Worm (Caenorhabditis elegans): ENCODE measurements around the gene F09G8.5.

Gene F09G8.5

ce11 chrIII:8239325-8239724 lies 15.4 kb upstream of the F09G8.5 start, which contains the start of gene tsp-1:
Gene tsp-1, minus strand, starts transcription at chrIII:8239423.
- TF ChIP-seq tbx-11 (GFP tag; IDR thresholded peaks at IDR 0.05) (no peak), hmbx-1 (tag; optimal IDR thresholded peaks at IDR 0.05) (no peak), aly-1 (tag; optimal IDR thresholded peaks at IDR 0.05) (no peak), hmg-4 (GFP tag; optimal IDR thresholded peaks at IDR 0.05) (no peak), F13C5.2 (tag; optimal IDR thresholded peaks at IDR 0.05) (no peak), scrt-1 (GFP tag; IDR thresholded peaks at IDR 0.05) (no peak), ama-1 (optimal IDR thresholded peaks at IDR 0.05) (no peak), ceh-13 (GFP tag; optimal IDR thresholded peaks at IDR 0.05) (no peak), ets-7 (tag; optimal IDR thresholded peaks at IDR 0.05) (no peak), hnd-1 (tag; optimal IDR thresholded peaks at IDR 0.05) (no peak), flt-1 (GFP tag; IDR thresholded peaks at IDR 0.05) (no peak), sea-1 (GFP tag; conservative IDR thresholded peaks at IDR 0.05) (no peak), ceh-36 (tag; optimal IDR thresholded peaks at IDR 0.05) (no peak), tbx-37 (GFP tag; conservative IDR thresholded peaks at IDR 0.05) (no peak), pes-1 (GFP tag; IDR thresholded peaks at IDR 0.05) (no peak)

DNA sequence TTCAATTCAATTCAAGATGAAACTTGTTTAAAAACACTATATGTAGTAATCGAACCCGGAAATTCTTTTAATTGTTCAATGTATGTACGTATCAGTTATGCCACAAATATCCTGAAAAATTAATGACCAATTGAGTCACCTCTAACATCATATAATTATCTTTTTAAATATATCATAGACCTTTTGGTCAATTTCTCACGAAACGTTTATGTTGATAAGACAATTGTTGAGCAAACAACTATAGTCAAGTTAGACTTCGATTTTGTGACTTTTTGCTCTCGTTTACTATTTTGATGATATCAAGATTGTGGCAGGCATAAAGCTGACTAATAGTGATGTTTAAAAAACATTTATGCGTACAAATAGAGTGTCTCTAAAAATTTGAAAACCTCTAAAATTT lies 14.5 kb upstream of the F09G8.5 start:
- TF ChIP-seq aly-1 (tag; optimal IDR thresholded peaks at IDR 0.05) (no peak), flt-1 (GFP tag; IDR thresholded peaks at IDR 0.05) (no peak), sea-1 (GFP tag; conservative IDR thresholded peaks at IDR 0.05) (no peak), scrt-1 (GFP tag; IDR thresholded peaks at IDR 0.05) (no peak), ceh-36 (tag; optimal IDR thresholded peaks at IDR 0.05) (no peak), F13C5.2 (tag; optimal IDR thresholded peaks at IDR 0.05) (no peak), ets-7 (tag; optimal IDR thresholded peaks at IDR 0.05) (no peak), hmg-4 (GFP tag; optimal IDR thresholded peaks at IDR 0.05) (no peak), tbx-11 (GFP tag; IDR thresholded peaks at IDR 0.05) (no peak), hmbx-1 (tag; optimal IDR thresholded peaks at IDR 0.05) (no peak), hnd-1 (tag; optimal IDR thresholded peaks at IDR 0.05) (no peak), tra-4 (tag; optimal IDR thresholded peaks at IDR 0.05) (no peak), ceh-13 (GFP tag; optimal IDR thresholded peaks at IDR 0.05) (no peak), ama-1 (optimal IDR thresholded peaks at IDR 0.05) (no peak), B0310.2 (tag; optimal IDR thresholded peaks at IDR 0.05) (no peak)

DNA sequence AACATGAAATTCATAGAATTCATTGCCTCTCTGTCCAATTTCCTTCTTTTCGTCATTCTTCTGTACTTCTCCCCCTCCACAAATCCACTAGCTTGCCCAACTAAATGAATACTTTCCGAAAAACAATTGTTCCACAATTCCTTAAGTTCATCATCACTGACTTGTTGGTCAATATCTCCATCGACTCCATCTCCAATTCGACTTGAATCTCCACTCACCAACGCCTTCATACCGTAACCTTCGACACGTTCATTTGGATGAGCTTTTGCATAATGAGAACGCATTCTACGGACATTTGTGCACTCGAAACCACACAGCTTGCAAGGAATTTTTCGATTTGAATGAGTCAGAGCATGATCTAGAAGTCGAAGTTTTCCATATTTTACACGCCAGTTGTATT lies 13.8 kb upstream of the F09G8.5 start:
- TF ChIP-seq sea-1 (GFP tag; conservative IDR thresholded peaks at IDR 0.05) = no peak

DNA sequence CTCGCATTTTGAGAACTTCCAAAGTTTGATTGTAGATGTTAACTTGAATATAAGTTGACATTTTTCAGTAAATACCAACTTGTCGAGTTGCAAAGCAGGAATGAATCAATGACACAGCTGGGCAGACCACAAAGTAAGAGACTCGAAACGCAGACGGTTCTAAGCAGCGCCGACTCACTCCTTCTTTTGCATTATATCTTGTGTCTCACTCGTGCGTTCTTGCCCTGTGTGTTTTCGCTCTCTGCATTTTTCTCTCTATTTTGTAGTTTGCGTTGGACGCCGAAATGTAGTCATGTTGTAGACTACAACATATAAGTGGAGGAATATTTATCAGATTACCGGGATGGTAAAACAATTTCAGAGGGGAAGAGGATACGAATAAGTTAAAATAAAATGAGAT lies 12.0 kb upstream of the F09G8.5 start, which contains the start of gene C02F5.12:
TSS of gene C02F5.12 (minus strand) at position 221 of the 400 bp plus-strand sequence.
- TF ChIP-seq tbx-37 (GFP tag; conservative IDR thresholded peaks at IDR 0.05) (no peak), ama-1 (optimal IDR thresholded peaks at IDR 0.05) (no peak), hmg-4 (GFP tag; optimal IDR thresholded peaks at IDR 0.05) (no peak), flt-1 (GFP tag; IDR thresholded peaks at IDR 0.05) (no peak), tra-4 (tag; optimal IDR thresholded peaks at IDR 0.05) (no peak), scrt-1 (GFP tag; IDR thresholded peaks at IDR 0.05) (no peak), hmbx-1 (tag; optimal IDR thresholded peaks at IDR 0.05) (no peak), B0310.2 (tag; optimal IDR thresholded peaks at IDR 0.05) (no peak)

DNA sequence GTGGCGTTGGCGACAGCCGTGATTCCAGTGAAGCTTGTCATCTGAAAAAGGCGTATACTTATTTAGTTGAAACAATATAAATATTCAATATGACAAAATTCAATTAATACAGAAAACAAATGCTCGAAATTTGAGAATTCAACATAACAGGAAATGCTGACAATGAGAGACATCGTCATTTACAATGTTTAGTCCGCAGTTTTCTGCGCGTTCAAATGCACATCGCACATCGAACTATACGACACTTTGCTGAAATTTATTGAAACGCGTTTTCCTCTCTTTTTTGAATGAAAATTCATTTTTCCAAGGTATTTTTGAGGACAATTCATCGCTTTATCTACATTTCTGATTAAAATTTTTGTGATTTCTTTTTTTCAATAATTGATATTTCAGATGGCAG lies 10.7 kb upstream of the F09G8.5 start, which contains the start of the genes pbs-6 and cids-1:
TSS of gene pbs-6 (minus strand) at position 41 of the 400 bp plus-strand sequence.
TSS of gene cids-1 (plus strand) at position 394 of the 400 bp plus-strand sequence.
- TF ChIP-seq ceh-13 (GFP tag; optimal IDR thresholded peaks at IDR 0.05) = no peak
- TF ChIP-seq scrt-1 (GFP tag; IDR thresholded peaks at IDR 0.05) = no peak
- TF ChIP-seq hmg-4 (GFP tag; optimal IDR thresholded peaks at IDR 0.05) = no peak
- TF ChIP-seq flt-1 (GFP tag; IDR thresholded peaks at IDR 0.05) = no peak

DNA sequence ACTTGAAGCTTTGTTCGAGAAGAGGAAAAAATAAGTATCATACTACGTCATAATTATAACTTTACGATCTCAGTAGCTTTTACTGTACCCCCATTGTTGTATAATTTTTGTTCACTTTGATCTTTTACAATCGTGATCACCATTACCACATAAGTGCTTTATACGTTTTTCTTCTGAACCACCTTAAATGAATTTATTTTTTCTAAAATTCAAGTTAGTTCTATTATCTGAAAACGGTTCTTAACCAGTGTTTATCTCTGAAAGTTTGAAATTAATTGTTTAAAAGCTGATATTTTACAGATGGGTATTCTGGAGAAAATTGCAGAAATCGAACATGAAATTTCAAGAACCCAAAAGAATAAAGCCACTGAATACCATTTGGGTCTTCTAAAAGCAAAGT lies 9.2 kb upstream of the F09G8.5 start, which contains the start of gene C02F5.3:
TSS of gene C02F5.3 (plus strand) at position 301 of the 400 bp plus-strand sequence.
- no peak for TF ChIP-seq aly-1 (tag; optimal IDR thresholded peaks at IDR 0.05)
- TF ChIP-seq tra-4 (tag; optimal IDR thresholded peaks at IDR 0.05) = no peak
- no peak for TF ChIP-seq B0310.2 (tag; optimal IDR thresholded peaks at IDR 0.05)
- no peak for TF ChIP-seq ama-1 (optimal IDR thresholded peaks at IDR 0.05)
- no peak for TF ChIP-seq pes-1 (GFP tag; IDR thresholded peaks at IDR 0.05)

DNA sequence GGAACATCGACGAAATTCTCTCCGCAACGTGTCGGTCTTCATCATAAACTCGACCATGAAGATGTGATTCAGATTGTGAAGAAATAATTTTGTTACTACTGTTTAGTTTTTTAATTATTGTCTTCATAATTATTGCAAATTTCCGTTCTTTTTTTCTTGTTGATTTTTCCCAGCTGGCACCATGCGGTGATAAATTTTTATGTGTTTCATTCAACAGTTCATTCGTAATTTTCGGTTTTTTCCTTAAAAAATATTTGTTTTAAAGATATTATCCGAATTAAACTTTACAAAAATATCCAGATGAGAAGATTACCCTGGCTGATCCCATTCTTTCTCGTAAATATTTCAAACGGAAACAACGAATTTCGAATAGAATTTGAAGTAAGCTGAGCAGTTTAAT lies 7.7 kb upstream of the F09G8.5 start, which contains the start of gene C02F5.13:
TSS of gene C02F5.13 (plus strand) at position 301 of the 400 bp plus-strand sequence.
- TF ChIP-seq ets-7 (tag; optimal IDR thresholded peaks at IDR 0.05) (no peak), tbx-11 (GFP tag; IDR thresholded peaks at IDR 0.05) (no peak), ceh-36 (tag; optimal IDR thresholded peaks at IDR 0.05) (no peak), pes-1 (GFP tag; IDR thresholded peaks at IDR 0.05) (no peak), B0310.2 (tag; optimal IDR thresholded peaks at IDR 0.05) (no peak), flt-1 (GFP tag; IDR thresholded peaks at IDR 0.05) (no peak), ceh-13 (GFP tag; optimal IDR thresholded peaks at IDR 0.05) (no peak), hnd-1 (tag; optimal IDR thresholded peaks at IDR 0.05) (no peak), F13C5.2 (tag; optimal IDR thresholded peaks at IDR 0.05) (no peak), aly-1 (tag; optimal IDR thresholded peaks at IDR 0.05) (no peak), hmbx-1 (tag; optimal IDR thresholded peaks at IDR 0.05) (no peak), tra-4 (tag; optimal IDR thresholded peaks at IDR 0.05) (no peak), sea-1 (GFP tag; conservative IDR thresholded peaks at IDR 0.05) (no peak), ama-1 (optimal IDR thresholded peaks at IDR 0.05) (no peak), hmg-4 (GFP tag; optimal IDR thresholded peaks at IDR 0.05) (no peak), tbx-37 (GFP tag; conservative IDR thresholded peaks at IDR 0.05) (no peak), scrt-1 (GFP tag; IDR thresholded peaks at IDR 0.05) (no peak)

- TF ChIP-seq tbx-37 (GFP tag; conservative IDR thresholded peaks at IDR 0.05) (no peak), flt-1 (GFP tag; IDR thresholded peaks at IDR 0.05) (no peak), hmbx-1 (tag; optimal IDR thresholded peaks at IDR 0.05) (no peak), tbx-11 (GFP tag; IDR thresholded peaks at IDR 0.05) (no peak), tra-4 (tag; optimal IDR thresholded peaks at IDR 0.05) (no peak), ceh-13 (GFP tag; optimal IDR thresholded peaks at IDR 0.05) (no peak), aly-1 (tag; optimal IDR thresholded peaks at IDR 0.05) (no peak), ama-1 (optimal IDR thresholded peaks at IDR 0.05) (no peak), hnd-1 (tag; optimal IDR thresholded peaks at IDR 0.05) (no peak), scrt-1 (GFP tag; IDR thresholded peaks at IDR 0.05) (no peak), ets-7 (tag; optimal IDR thresholded peaks at IDR 0.05) (no peak), ceh-36 (tag; optimal IDR thresholded peaks at IDR 0.05) (no peak), hmg-4 (GFP tag; optimal IDR thresholded peaks at IDR 0.05) (no peak), F13C5.2 (tag; optimal IDR thresholded peaks at IDR 0.05) (no peak), B0310.2 (tag; optimal IDR thresholded peaks at IDR 0.05) (no peak), pes-1 (GFP tag; IDR thresholded peaks at IDR 0.05) (no peak), sea-1 (GFP tag; conservative IDR thresholded peaks at IDR 0.05) (no peak)
These were observed 5.4 kb upstream of the F09G8.5 start, which contains the start of the genes C02F5.10 and C02F5.2 for ce11 chrIII:8249381-8249780. Gene C02F5.10, minus strand, starts transcription at chrIII:8249481. Gene C02F5.2, plus strand, starts transcription at chrIII:8249619.
